Fruit fly (Drosophila melanogaster): ENCODE data around the gene Cyp12e1.

Gene Cyp12e1

dm6 chr3R:10407066-10407465 is 27.5 kb upstream of the Cyp12e1 start, which contains the start of gene CG6325 (continued):
- no peak for TF ChIP-seq zen (tag; optimal IDR thresholded peaks at IDR 0.05)
- TF ChIP-seq insv (GFP tag; optimal IDR thresholded peaks at IDR 0.05): peak in 1 of 2 experiments; percentile 42
- no peak for TF ChIP-seq kah (GFP tag; optimal IDR thresholded peaks at IDR 0.05)
- TF ChIP-seq sens (GFP tag): peak; percentile 82
- no peak for TF ChIP-seq CG10565 (GFP tag; optimal IDR thresholded peaks at IDR 0.05)
- no peak for TF ChIP-seq CG7271 (tag; optimal IDR thresholded peaks at IDR 0.05)
- TF ChIP-seq hbn (GFP tag; IDR thresholded peaks at IDR 0.05; ENCODE audit: partially characterized antibody): peak; percentile 99
- TF ChIP-seq hb (GFP tag; IDR thresholded peaks at IDR 0.05; ENCODE audit: partially characterized antibody): peak; percentile 98
- peak; percentile 16 for TF ChIP-seq lbe (GFP tag; optimal IDR thresholded peaks at IDR 0.05)
- TF ChIP-seq Stat92E (GFP tag; optimal IDR thresholded peaks at IDR 0.05): peak in 1 of 3 experiments; percentile 13
- peak; percentile 75 for TF ChIP-seq MBD-R2 (GFP tag; IDR thresholded peaks at IDR 0.05)
- peak; percentile 95 for TF ChIP-seq CG42726 (GFP tag; IDR thresholded peaks at IDR 0.05; ENCODE audit: partially characterized antibody)
- no peak for TF ChIP-seq trh (GFP tag; optimal IDR thresholded peaks at IDR 0.05)
- TF ChIP-seq pzg (GFP tag; optimal IDR thresholded peaks at IDR 0.05): peak; percentile 87
- TF ChIP-seq sob (GFP tag; IDR thresholded peaks at IDR 0.05): peak; percentile 61; the same call in 1 of the 2 replicates
- peak; percentile 16 for TF ChIP-seq B-H2 (GFP tag; optimal IDR thresholded peaks at IDR 0.05)
- TF ChIP-seq tna (GFP tag; IDR thresholded peaks at IDR 0.05; ENCODE audit: partially characterized antibody): peak; percentile 99
- peak; percentile 97 for TF ChIP-seq Sry-δ (GFP tag; optimal IDR thresholded peaks at IDR 0.05)
- no peak for TF ChIP-seq Nf-YB (GFP tag; optimal IDR thresholded peaks at IDR 0.05)
- peak; percentile 95 for TF ChIP-seq BEAF-32 (GFP tag; optimal IDR thresholded peaks at IDR 0.05)
- TF ChIP-seq gro (GFP tag; optimal IDR thresholded peaks at IDR 0.05): peak; percentile 33
- no peak for TF ChIP-seq Atf6 (GFP tag; IDR thresholded peaks at IDR 0.05)
- TF ChIP-seq Hr3 (GFP tag; optimal IDR thresholded peaks at IDR 0.05): no peak
- TF ChIP-seq ato (GFP tag; IDR thresholded peaks at IDR 0.05; ENCODE audit: partially characterized antibody): peak; percentile 99
- TF ChIP-seq Dp (GFP tag; optimal IDR thresholded peaks at IDR 0.05): peak; percentile 94
- TF ChIP-seq CG16813 (GFP tag; IDR thresholded peaks at IDR 0.05; ENCODE audit: partially characterized antibody): peak; percentile 97
- peak; percentile 91 for TF ChIP-seq CG2129 (GFP tag; IDR thresholded peaks at IDR 0.05; ENCODE audit: partially characterized antibody)
- TF ChIP-seq CG33557 (GFP tag; optimal IDR thresholded peaks at IDR 0.05): no peak
- TF ChIP-seq Bteb2 (GFP tag; optimal IDR thresholded peaks at IDR 0.05): no peak
- TF ChIP-seq CG13624 (GFP tag; optimal IDR thresholded peaks at IDR 0.05): peak; percentile 37
- TF ChIP-seq D (optimal IDR thresholded peaks at IDR 0.05): no peak
- no peak for TF ChIP-seq D (GFP tag; optimal IDR thresholded peaks at IDR 0.05)
- TF ChIP-seq slbo (GFP tag; IDR thresholded peaks at IDR 0.05): peak; percentile 32; the same call in 1 of the 2 replicates
- TF ChIP-seq HmgZ (tag; optimal IDR thresholded peaks at IDR 0.05): peak; percentile 43
- TF ChIP-seq nmo (GFP tag; optimal IDR thresholded peaks at IDR 0.05): peak; percentile 19
- peak; percentile 99 for TF ChIP-seq bbx (GFP tag; IDR thresholded peaks at IDR 0.05; ENCODE audit: partially characterized antibody)
- no peak for TF ChIP-seq dimm (GFP tag; IDR thresholded peaks at IDR 0.05)
- TF ChIP-seq CG17359 (tag; optimal IDR thresholded peaks at IDR 0.05): no peak
- peak; percentile 98 for TF ChIP-seq nerfin-2 (GFP tag; IDR thresholded peaks at IDR 0.05; ENCODE audit: partially characterized antibody)
- peak; percentile 22 for TF ChIP-seq Myb (GFP tag; optimal IDR thresholded peaks at IDR 0.05)
- TF ChIP-seq row (GFP tag; IDR thresholded peaks at IDR 0.05): peak; percentile 47; the same call in 1 of the 3 replicates
- peak; percentile 98 for TF ChIP-seq vnd (GFP tag; IDR thresholded peaks at IDR 0.05; ENCODE audit: partially characterized antibody)
- peak; percentile 97 for TF ChIP-seq Scr (GFP tag; IDR thresholded peaks at IDR 0.05; ENCODE audit: partially characterized antibody)
- TF ChIP-seq CG7786 (GFP tag; optimal IDR thresholded peaks at IDR 0.05): no peak
- TF ChIP-seq CG7556 (GFP tag; optimal IDR thresholded peaks at IDR 0.05): no peak
- TF ChIP-seq dan (GFP tag; IDR thresholded peaks at IDR 0.05): no peak
- TF ChIP-seq CG8478 (optimal IDR thresholded peaks at IDR 0.05): no peak
- no peak for TF ChIP-seq Dip2 (GFP tag; IDR thresholded peaks at IDR 0.05)
- peak; percentile 53; the same call in 1 of the 2 replicates for TF ChIP-seq vvl (GFP tag; IDR thresholded peaks at IDR 0.05)
- peak; percentile 33; the same call in 1 of the 2 replicates for TF ChIP-seq bowl (GFP tag; IDR thresholded peaks at IDR 0.05)

Measured in whole organism, embryonic.